Fruit fly (Drosophila melanogaster) Kc167 (cell line): ENCODE data around the gene CG11911.

Experiments used
- Myc ChIP-seq: fragments of >200 bp; optimal IDR thresholded peaks from 2 replicates; lab custom pipeline; 2017; ENCODE audit warnings: missing external identifiers
- h ChIP-seq: fragments of >200 bp; optimal IDR thresholded peaks from 3 replicates; lab custom pipeline; 2018; ENCODE audit warnings: missing external identifiers
- psq ChIP-seq: fragments of >200 bp; optimal IDR thresholded peaks from 2 replicates; lab custom pipeline; 2017; ENCODE audit warnings: missing external identifiers

dm6 chr2L:308194-308706, 12.8 kb downstream of the CG11911 start:
- TF ChIP-seq h (lab: Kevin White, UChicago) (no peak), Myc (no peak), psq (lab: Kevin White, UChicago) (no peak)
